Fruit fly (Drosophila melanogaster) S2 (cell line): ENCODE results near the gene Rpn10.

Source experiments
- CG8478 ChIP-seq: fragments of >200 bp; optimal IDR thresholded peaks from 2 replicates; lab custom pipeline; 2018
- CTCF ChIP-seq, 2 experiments: fragments of >200 bp; optimal IDR thresholded peaks; 2 replicates each; lab custom pipeline; 2018

DNA sequence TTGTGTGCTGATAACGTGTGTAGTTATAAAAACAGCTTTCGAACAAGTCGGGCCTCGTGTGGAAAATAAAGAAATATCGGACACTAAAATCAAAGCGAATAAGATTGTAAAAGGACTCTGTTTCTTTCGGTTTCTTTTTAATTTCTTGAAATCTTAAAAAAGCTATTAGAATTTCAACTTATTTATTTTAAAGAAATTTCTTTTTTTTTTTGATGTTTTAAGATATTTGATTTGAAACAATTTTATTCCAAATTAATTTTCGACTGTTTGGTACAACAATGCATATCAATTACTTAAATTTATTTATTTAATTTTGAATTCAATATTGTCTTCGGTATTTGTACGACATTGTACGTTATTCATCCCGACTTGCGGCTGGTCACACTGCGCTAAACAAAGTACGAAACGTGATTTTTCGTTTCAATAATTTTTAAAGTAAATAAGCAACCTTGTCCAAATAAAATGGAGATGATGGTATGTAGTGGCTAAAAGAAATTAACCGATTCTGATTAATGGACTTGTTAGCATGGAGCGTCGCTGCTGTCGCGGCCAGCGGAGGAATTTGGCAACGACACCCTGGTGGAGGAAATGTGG lies 44.0 kb upstream of the Rpn10 start, which contains the start of the genes CG7202 and CG7519:
- no peak for TF ChIP-seq CG8478
- no peak for TF ChIP-seq CTCF (optimal IDR thresholded peaks at IDR 0.05; lab: Kevin White, UChicago)
